Fruit fly (Drosophila melanogaster) whole organism: ENCODE measurements around the gene CG11889.

Source experiments
- CG8478 ChIP-seq: fragments of >200 bp; optimal IDR thresholded peaks from 2 replicates; lab custom pipeline; 2018; ENCODE audit warnings: inconsistent platforms
- Dll ChIP-seq: fragments of >200 bp; optimal IDR thresholded peaks from 2 replicates; lab custom pipeline; 2017
- EcR ChIP-seq, 2 experiments: fragments of >200 bp; optimal IDR thresholded peaks; 2 replicates each; lab custom pipeline; 2017; ENCODE audit warnings: missing biosample characterization in 2 of 2, missing genetic modification characterization in 2 of 2, missing genetic modification reagents in 2 of 2
- pan ChIP-seq: fragments of >200 bp; optimal IDR thresholded peaks from 2 replicates; lab custom pipeline; 2017
- psq ChIP-seq: fragments of >200 bp; optimal IDR thresholded peaks from 2 replicates; lab custom pipeline; 2017
- usp ChIP-seq: fragments of >200 bp; optimal IDR thresholded peaks from 2 replicates; lab custom pipeline; 2017; ENCODE audit warnings: missing biosample characterization, missing genetic modification characterization, mixed read lengths

The CG11889 gene

dm6 chr3R:25321681-25322080 is 51.7 kb downstream of the CG11889 start:
- TF ChIP-seq CG8478 (lab: Kevin White, UChicago) = no peak
- TF ChIP-seq pan (lab: Kevin White, UChicago) = no peak
- no peak for TF ChIP-seq Dll
- no peak for TF ChIP-seq EcR (GFP tag; optimal IDR thresholded peaks at IDR 0.05; lab: Kevin White, UChicago)
- TF ChIP-seq psq = no peak
- no peak for TF ChIP-seq usp (GFP tag; lab: Kevin White, UChicago)

- TF ChIP-seq EcR (GFP tag; optimal IDR thresholded peaks at IDR 0.05; lab: Kevin White, UChicago) (no peak), pan (lab: Kevin White, UChicago) (no peak), usp (GFP tag; lab: Kevin White, UChicago) (no peak), psq (no peak), Dll (no peak), CG8478 (lab: Kevin White, UChicago) (no peak)
These were observed 52.6 kb downstream of the CG11889 start, which contains the start of gene CG10562 for dm6 chr3R:25322657-25323056. Gene CG10562, minus strand, starts transcription at chr3R:25322757.
